Worm (Caenorhabditis elegans) whole organism, L4/young adult: Measurements from ENCODE around the gene F55A11.8.

ENCODE experiments used
- W03F9.2 ChIP-seq: fragments of 150-350 bp; optimal IDR thresholded peaks from 2 replicates; lab custom pipeline; 2014; ENCODE audit warnings: missing biosample characterization, missing genetic modification characterization
- dao-5 ChIP-seq: sonication (generic microtip); optimal IDR thresholded peaks from 2 replicates; lab custom pipeline; 2016; ENCODE audit warnings: missing genotype, missing genetic modification characterization, moderate library complexity, missing compliant biosample characterization
- him-1 ChIP-seq: sonication (generic microtip); optimal IDR thresholded peaks from 2 replicates; lab custom pipeline; 2016; ENCODE audit warnings: missing genotype, missing genetic modification reagents, missing genetic modification characterization, missing compliant biosample characterization

DNA sequence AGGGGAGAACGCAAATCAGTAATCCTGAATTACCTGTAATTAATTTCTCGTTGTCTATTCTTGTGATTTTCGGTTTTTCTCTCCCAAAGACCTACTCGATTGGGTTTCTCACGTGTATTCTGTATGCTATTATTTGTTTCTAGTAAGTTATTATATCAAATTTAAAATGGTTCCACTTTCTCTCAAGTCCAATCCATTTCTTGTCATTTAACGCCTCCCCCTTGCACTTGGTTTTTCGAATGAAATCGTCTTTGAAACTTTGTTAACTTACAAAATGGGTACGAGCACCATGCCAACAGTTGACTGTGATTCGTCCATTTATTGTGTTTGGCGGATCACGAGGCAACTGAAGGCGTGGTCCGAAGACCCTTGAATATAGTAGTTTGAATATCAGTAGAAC, 18.3 kb upstream of the F55A11.8 start:
- TF ChIP-seq him-1 (no peak), dao-5 (tag; lab: Kevin White, UChicago) (no peak), W03F9.2 (no peak)
